Fruit fly (Drosophila melanogaster): ENCODE measurements around the gene CG32073.

- no peak for TF ChIP-seq h (optimal IDR thresholded peaks at IDR 0.05)
- TF ChIP-seq psq (optimal IDR thresholded peaks at IDR 0.05), result no peak
- no peak for TF ChIP-seq insv (optimal IDR thresholded peaks at IDR 0.05)
- no peak for TF ChIP-seq Myc (optimal IDR thresholded peaks at IDR 0.05)
- TF ChIP-seq ttk (optimal IDR thresholded peaks at IDR 0.05), result no peak
These were observed 6.1 kb upstream of the CG32073 start, which contains the start of gene Sod1 for dm6 chr3L:11113198-11114197.
